Worm (Caenorhabditis elegans): ENCODE results near the gene gpa-9.

DNA sequence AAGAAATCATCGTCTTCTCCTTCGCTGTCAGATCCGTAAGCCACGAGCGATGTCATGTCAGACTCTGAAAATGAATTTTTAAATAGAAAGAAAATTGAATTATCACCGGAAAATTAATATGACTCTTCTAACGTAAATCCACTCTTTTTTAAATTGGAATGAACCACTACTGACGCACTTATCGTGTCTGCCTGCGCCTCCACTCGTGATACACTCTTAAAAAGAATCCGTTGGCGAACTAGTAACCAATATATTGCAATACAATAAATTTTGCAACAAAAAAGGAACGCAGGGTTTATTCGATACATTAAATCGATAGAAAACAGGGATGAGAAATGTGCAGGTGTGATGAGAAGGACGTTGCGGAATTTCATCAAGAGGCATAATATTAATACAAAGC lies 10.3 kb upstream of the gpa-9 start, which contains the start of gene ccch-3:
- TF ChIP-seq lsy-2 (tag; optimal IDR thresholded peaks at IDR 0.05): no peak
- TF ChIP-seq nhr-12 (tag; optimal IDR thresholded peaks at IDR 0.05): no peak
- TF ChIP-seq ceh-43 (GFP tag; optimal IDR thresholded peaks at IDR 0.05): no peak
- TF ChIP-seq pha-4 (tag; optimal IDR thresholded peaks at IDR 0.05): no peak
- TF ChIP-seq snpc-4 (tag; optimal IDR thresholded peaks at IDR 0.05): no peak
- TF ChIP-seq bed-3 (GFP tag; optimal IDR thresholded peaks at IDR 0.05): no peak
- no peak for TF ChIP-seq elt-3 (tag; optimal IDR thresholded peaks at IDR 0.05)
- no peak for TF ChIP-seq nhr-237 (tag; optimal IDR thresholded peaks at IDR 0.05)
